Worm (Caenorhabditis elegans): ENCODE results near the gene nspe-5.
A peak's percentile ranks its signal among the peaks of the same experiment; 100 is the strongest.

Gene nspe-5

DNA sequence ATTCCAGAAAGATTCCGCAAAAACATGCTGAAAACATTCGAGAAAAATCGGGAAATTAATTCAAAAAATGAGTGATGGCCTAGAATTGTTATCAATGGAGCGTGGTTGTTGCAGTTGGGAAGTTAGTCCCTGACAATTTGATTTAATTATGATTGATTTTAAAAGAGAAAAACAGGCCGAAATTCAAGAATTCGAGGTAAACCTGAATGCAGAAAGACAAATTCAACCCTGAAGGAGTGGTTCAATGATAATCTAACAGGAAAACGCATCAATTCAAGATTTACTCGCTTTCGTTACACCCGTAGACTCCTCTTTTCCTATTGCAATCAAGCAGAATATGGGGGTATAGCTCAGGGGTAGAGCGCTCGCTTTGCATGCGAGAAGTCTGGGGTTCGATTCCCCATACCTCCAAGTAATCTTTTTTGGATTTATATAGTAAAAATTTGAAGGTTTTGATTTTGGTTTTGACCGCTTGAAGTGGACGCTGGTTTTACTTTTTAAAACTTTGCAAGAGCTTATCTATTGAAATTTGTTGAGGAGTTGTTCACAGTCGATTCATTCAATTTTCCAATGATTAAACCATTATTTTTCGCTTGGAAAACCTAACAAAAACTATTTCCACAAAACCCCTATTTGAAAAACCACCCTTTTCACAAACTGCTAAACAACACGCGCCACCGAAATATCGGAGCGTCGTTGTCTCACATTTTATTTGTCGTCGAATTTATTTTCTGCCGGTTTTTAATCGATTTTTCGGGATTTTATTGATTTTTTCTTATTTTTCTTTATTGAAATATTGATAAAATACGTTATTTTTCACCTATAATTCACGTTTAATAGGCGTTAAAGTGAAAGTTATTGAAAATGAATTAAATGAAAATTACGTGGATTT is 49.6 kb downstream of the nspe-5 start (continued):
- TF ChIP-seq snpc-1.1 (tag; optimal IDR thresholded peaks at IDR 0.05; ENCODE audit: insufficient read depth) (peak; percentile 21), ztf-26 (tag; optimal IDR thresholded peaks at IDR 0.05) (peak; percentile 66), ceh-91 (GFP tag; IDR thresholded peaks at IDR 0.05) (peak; percentile 56; the same call in 1 of the 2 replicates), nhr-90 (tag; optimal IDR thresholded peaks at IDR 0.05) (peak; percentile 76), F55B11.4 (tag; optimal IDR thresholded peaks at IDR 0.05; ENCODE audit: borderline replicate concordance, insufficient read depth) (no peak), B0261.1 (tag; optimal IDR thresholded peaks at IDR 0.05) (peak; percentile 80), madf-8 (GFP tag; conservative IDR thresholded peaks at IDR 0.05) (0 out of 2 replicates have a peak, but pooled peaks have one; percentile 8), nfya-1 (tag; optimal IDR thresholded peaks at IDR 0.05; ENCODE audit: borderline replicate concordance, insufficient read depth) (no peak), ztf-6 (GFP tag; IDR thresholded peaks at IDR 0.05) (0 out of 2 replicates have a peak, but pooled peaks have one; percentile 6), lin-40 (tag; optimal IDR thresholded peaks at IDR 0.05) (peak; percentile 79), bed-1 (GFP tag; IDR thresholded peaks at IDR 0.05) (no peak), repo-1 (tag; optimal IDR thresholded peaks at IDR 0.05) (peak; percentile 12), sea-2 (GFP tag; IDR thresholded peaks at IDR 0.05) (0 out of 2 replicates have a peak, but pooled peaks have one; percentile 59), tbx-9 (tag; optimal IDR thresholded peaks at IDR 0.05; ENCODE audit: borderline replicate concordance) (no peak), sdz-38 (tag; optimal IDR thresholded peaks at IDR 0.05) (peak; percentile 31), Y53F4B.3 (GFP tag; IDR thresholded peaks at IDR 0.05) (no peak), unc-62 (GFP tag; optimal IDR thresholded peaks at IDR 0.05) (no peak), efl-1 (GFP tag; optimal IDR thresholded peaks at IDR 0.05) (peak; percentile 39), lin-35 (GFP tag; optimal IDR thresholded peaks at IDR 0.05) (peak in 1 of 3 experiments; percentile 38), K11D2.4 (GFP tag; IDR thresholded peaks at IDR 0.05) (peak; percentile 53), hsf-1 (GFP tag; IDR thresholded peaks at IDR 0.05) (peak; percentile 97), dox-1 (GFP tag; IDR thresholded peaks at IDR 0.05) (peak; percentile 87), ama-1 (optimal IDR thresholded peaks at IDR 0.05) (no peak), ama-1 (GFP tag; optimal IDR thresholded peaks at IDR 0.05) (peak in 1 of 2 experiments; percentile 53), unc-130 (GFP tag; optimal IDR thresholded peaks at IDR 0.05) (peak; percentile 86), ceh-58 (GFP tag; IDR thresholded peaks at IDR 0.05) (0 out of 2 replicates have a peak, but pooled peaks have one; percentile 77), ceh-40 (GFP tag; IDR thresholded peaks at IDR 0.05) (no peak; the same call in 1 of the 2 replicates), B0019.2 (GFP tag; conservative IDR thresholded peaks at IDR 0.05) (no peak; the same call in 1 of the 2 replicates), F39B2.1 (GFP tag; IDR thresholded peaks at IDR 0.05) (no peak), rpc-1 (optimal IDR thresholded peaks at IDR 0.05) (peak; percentile 77), rpc-1 (tag; optimal IDR thresholded peaks at IDR 0.05) (peak; percentile 95), T26A5.8 (tag; optimal IDR thresholded peaks at IDR 0.05) (peak; percentile 33), mxl-1 (tag; optimal IDR thresholded peaks at IDR 0.05) (peak; percentile 82), hlh-12 (tag; optimal IDR thresholded peaks at IDR 0.05) (no peak), lsl-1 (GFP tag; optimal IDR thresholded peaks at IDR 0.05) (peak; percentile 54), akir-1 (GFP tag; optimal IDR thresholded peaks at IDR 0.05) (no peak), mes-4 (tag; optimal IDR thresholded peaks at IDR 0.05) (peak; percentile 75), F10E7.11 (tag; optimal IDR thresholded peaks at IDR 0.05) (no peak), somi-1 (GFP tag; optimal IDR thresholded peaks at IDR 0.05) (no peak), F22D6.2 (tag; optimal IDR thresholded peaks at IDR 0.05) (peak; percentile 26), hmg-1.2 (GFP tag; IDR thresholded peaks at IDR 0.05) (peak; percentile 44; the same call in 1 of the 2 replicates), nfyb-1 (GFP tag; IDR thresholded peaks at IDR 0.05) (peak; percentile 85), Y67H2A.10 (GFP tag; conservative IDR thresholded peaks at IDR 0.05) (no peak; the same call in 1 of the 2 replicates), die-1 (tag; optimal IDR thresholded peaks at IDR 0.05) (peak; percentile 82), snpc-3.4 (tag; optimal IDR thresholded peaks at IDR 0.05) (peak; percentile 66), nhr-80 (tag; optimal IDR thresholded peaks at IDR 0.05) (peak; percentile 3), hrde-1 (tag; optimal IDR thresholded peaks at IDR 0.05; ENCODE audit: borderline replicate concordance) (peak; percentile 52)

All from whole organism, young adult.